Worm (Caenorhabditis elegans): ENCODE results near the gene cnc-6.

Gene cnc-6

ce11 chrIII:1743488-1744020 is 19.8 kb upstream of the cnc-6 start (continued):
- no peak for TF ChIP-seq hlh-4 (tag; optimal IDR thresholded peaks at IDR 0.05)
- TF ChIP-seq grh-1 (GFP tag; IDR thresholded peaks at IDR 0.05) = no peak
- TF ChIP-seq zip-4 (GFP tag; optimal IDR thresholded peaks at IDR 0.05) = no peak
- peak; percentile 12 for TF ChIP-seq fkh-10 (GFP tag; optimal IDR thresholded peaks at IDR 0.05)
- TF ChIP-seq sox-4 (tag; optimal IDR thresholded peaks at IDR 0.05) = no peak
- TF ChIP-seq tlp-1 (tag; optimal IDR thresholded peaks at IDR 0.05) = no peak
- peak; percentile 31 for TF ChIP-seq nhr-71 (tag; optimal IDR thresholded peaks at IDR 0.05)
- peak; percentile 53 for TF ChIP-seq unc-86 (tag; optimal IDR thresholded peaks at IDR 0.05)
- no peak for TF ChIP-seq aly-2 (tag; optimal IDR thresholded peaks at IDR 0.05)

ce11 chrIII:1744486-1744885 is 18.8 kb upstream of the cnc-6 start:
- TF ChIP-seq lsy-2 (tag; optimal IDR thresholded peaks at IDR 0.05) (no peak), fos-1 (tag; optimal IDR thresholded peaks at IDR 0.05) (no peak), nhr-19 (GFP tag; conservative IDR thresholded peaks at IDR 0.05) (no peak), dsc-1 (tag; optimal IDR thresholded peaks at IDR 0.05) (peak; percentile 22), lir-3 (tag; optimal IDR thresholded peaks at IDR 0.05; ENCODE audit: poor library complexity) (no peak), efl-1 (optimal IDR thresholded peaks at IDR 0.05) (no peak), efl-1 (GFP tag; optimal IDR thresholded peaks at IDR 0.05 in 1 of 2) (peak in 1 of 2 experiments; percentile 45), fkh-10 (GFP tag; optimal IDR thresholded peaks at IDR 0.05) (peak; percentile 6)

- peak; percentile 51 for TF ChIP-seq ces-1 (GFP tag; optimal IDR thresholded peaks at IDR 0.05)
- peak; percentile 9 for TF ChIP-seq tbx-2 (tag; optimal IDR thresholded peaks at IDR 0.05)
- TF ChIP-seq ceh-88 (GFP tag; IDR thresholded peaks at IDR 0.05) = no peak
- TF ChIP-seq ceh-82 (tag; optimal IDR thresholded peaks at IDR 0.05) = peak in 1 of 3 experiments; percentile 9
- peak; percentile 71 for TF ChIP-seq fkh-10 (GFP tag; optimal IDR thresholded peaks at IDR 0.05)
- no peak for TF ChIP-seq aha-1 (tag; optimal IDR thresholded peaks at IDR 0.05)
- TF ChIP-seq lsy-2 (tag; optimal IDR thresholded peaks at IDR 0.05) = peak in 1 of 2 experiments; percentile 16
Observed at ce11 chrIII:1745450-1746127, 17.7 kb upstream of the cnc-6 start.

- TF ChIP-seq nhr-71 (tag; optimal IDR thresholded peaks at IDR 0.05) = no peak
- TF ChIP-seq unc-130 (tag; optimal IDR thresholded peaks at IDR 0.05) = no peak
- no peak for TF ChIP-seq egl-13 (tag; optimal IDR thresholded peaks at IDR 0.05)
- TF ChIP-seq mef-2 (tag; optimal IDR thresholded peaks at IDR 0.05) = no peak
- no peak for TF ChIP-seq ztf-4 (tag; optimal IDR thresholded peaks at IDR 0.05)
- TF ChIP-seq nhr-12 (tag; optimal IDR thresholded peaks at IDR 0.05) = no peak
- no peak for TF ChIP-seq unc-98 (GFP tag; IDR thresholded peaks at IDR 0.05)
- TF ChIP-seq C16A3.4 (tag; optimal IDR thresholded peaks at IDR 0.05) = no peak
- no peak for TF ChIP-seq pax-3 (tag; optimal IDR thresholded peaks at IDR 0.05)
- TF ChIP-seq nhr-85 (tag) = no peak
- TF ChIP-seq efl-1 (optimal IDR thresholded peaks at IDR 0.05) = no peak
- TF ChIP-seq efl-1 (GFP tag; optimal IDR thresholded peaks at IDR 0.05 in 1 of 2) = no peak
- no peak for TF ChIP-seq dpl-1 (GFP tag; optimal IDR thresholded peaks at IDR 0.05)
- TF ChIP-seq unc-62 (GFP tag; optimal IDR thresholded peaks at IDR 0.05) = no peak
- no peak for TF ChIP-seq lin-13 (GFP tag; optimal IDR thresholded peaks at IDR 0.05)
Observed at ce11 chrIII:1754842-1755241, 8.5 kb upstream of the cnc-6 start, which contains the start of gene Y46E12A.3. Y46E12A.3 (minus strand) TSS chrIII:1754942.

ce11 chrIII:1758151-1758550 is 5.2 kb upstream of the cnc-6 start, which contains the start of gene Y46E12A.5:
Y46E12A.5 (minus strand) TSS chrIII:1758251.
- TF ChIP-seq egl-27 (tag; optimal IDR thresholded peaks at IDR 0.05) = no peak
- no peak for TF ChIP-seq ceh-82 (tag; optimal IDR thresholded peaks at IDR 0.05)
- no peak for TF ChIP-seq nhr-20 (tag; optimal IDR thresholded peaks at IDR 0.05)

All from whole organism, L1 larva.